Worm (Caenorhabditis elegans) whole organism, midembryonic: ENCODE results near the gene T14G8.3.

Experiments used
- T22C8.4 ChIP-seq: fragments of 200-800 bp; sonication (Bioruptor generic); IDR thresholded peaks from 2 replicates; pipeline ENCODE4 v1.3.6; 2022; ENCODE audit warnings: missing genetic modification characterization, missing compliant biosample characterization
- flt-1 ChIP-seq: fragments of 200-800 bp; sonication (Bioruptor generic); IDR thresholded peaks from 2 replicates; pipeline ENCODE4 v1.3.6; 2022; ENCODE audit warnings: missing genetic modification characterization, missing compliant biosample characterization
- klf-2 ChIP-seq: fragments of 200-800 bp; sonication (Bioruptor generic); conservative IDR thresholded peaks from 2 replicates; pipeline ENCODE4 v1.3.6; 2022; ENCODE audit warnings: missing genetic modification reagents, missing genetic modification characterization, missing compliant biosample characterization

- TF ChIP-seq T22C8.4 (GFP tag; lab: Robert Waterston, UW), result no peak
- TF ChIP-seq klf-2, result no peak
- TF ChIP-seq flt-1 (GFP tag; lab: Robert Waterston, UW), result no peak
Observed at ce11 chrX:12826782-12827181, 34.3 kb upstream of the T14G8.3 start.
